Worm (Caenorhabditis elegans): ENCODE measurements around the gene F14H12.7.

DNA sequence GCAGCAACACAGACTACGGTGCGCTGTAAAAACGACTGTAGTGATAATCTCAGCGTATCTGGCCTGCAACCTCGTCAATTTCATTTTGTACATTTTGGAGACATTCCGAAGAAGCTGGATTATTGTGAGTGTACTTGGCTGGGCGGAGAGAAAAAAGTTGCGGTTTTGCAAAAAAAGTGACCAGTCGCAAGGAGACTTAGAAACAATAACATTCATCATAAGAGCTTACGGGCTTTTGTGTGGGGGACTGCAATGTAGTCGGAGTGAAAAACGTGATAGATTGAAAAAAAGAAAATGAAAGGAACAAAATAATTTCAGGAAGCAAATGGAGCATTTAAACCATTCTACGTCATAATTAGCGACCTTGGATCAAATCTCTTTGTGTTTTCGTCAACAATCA, 46.0 kb upstream of the F14H12.7 start:
- TF ChIP-seq flt-1 (GFP tag; IDR thresholded peaks at IDR 0.05) (no peak), sea-1 (GFP tag; conservative IDR thresholded peaks at IDR 0.05) (no peak), F13C5.2 (tag; optimal IDR thresholded peaks at IDR 0.05) (no peak), ama-1 (optimal IDR thresholded peaks at IDR 0.05) (no peak), ceh-36 (tag; optimal IDR thresholded peaks at IDR 0.05) (no peak), ets-7 (tag; optimal IDR thresholded peaks at IDR 0.05) (no peak), ceh-13 (GFP tag; optimal IDR thresholded peaks at IDR 0.05) (no peak), tra-4 (tag; optimal IDR thresholded peaks at IDR 0.05) (no peak), hmbx-1 (tag; optimal IDR thresholded peaks at IDR 0.05) (no peak)

All from whole organism, early embryonic.